Worm (Caenorhabditis elegans): Measurements from ENCODE around the gene F36H9.10.
"Not testable (repeated sequence)": the region's sequence is repeated elsewhere in the genome, so short reads cannot be mapped to it uniquely, and the experiment has no call there.

F36H9.10 gene

DNA sequence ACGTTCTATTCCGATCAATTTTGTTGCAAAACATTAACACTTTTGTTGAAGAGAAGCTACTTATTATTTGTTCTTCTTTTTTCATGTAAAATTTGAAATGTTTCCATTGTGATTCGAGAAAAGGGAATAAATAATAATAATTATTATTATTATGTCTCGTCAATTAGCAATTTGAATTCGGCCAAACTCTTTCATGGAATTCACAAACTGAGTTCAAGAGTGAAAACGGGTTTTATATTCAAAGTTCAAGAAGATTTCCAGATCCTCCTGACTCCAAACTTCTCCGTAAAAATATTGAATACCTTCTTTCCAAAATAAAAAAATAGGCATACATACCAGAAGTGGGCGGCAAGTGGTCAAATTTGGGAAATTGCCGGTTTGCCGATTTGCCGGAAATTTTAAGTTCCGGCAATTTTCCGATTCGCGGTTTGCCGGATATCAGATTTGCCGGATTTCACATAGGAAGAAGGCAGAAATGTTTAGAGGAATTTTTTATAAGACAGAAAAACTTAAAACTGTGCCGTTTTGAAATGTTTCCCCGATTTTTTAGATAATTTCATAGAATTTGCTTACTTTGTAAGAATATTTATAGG is 7.8 kb downstream of the F36H9.10 start:
- TF ChIP-seq efl-1 (optimal IDR thresholded peaks at IDR 0.05) (no peak), efl-1 (GFP tag; optimal IDR thresholded peaks at IDR 0.05 in 1 of 2) (no peak), snu-23 (GFP tag; optimal IDR thresholded peaks at IDR 0.05) (no peak), nhr-11 (tag; optimal IDR thresholded peaks at IDR 0.05) (no peak), dpl-1 (GFP tag; optimal IDR thresholded peaks at IDR 0.05) (no peak), mab-9 (GFP tag; IDR thresholded peaks at IDR 0.05) (no peak), fos-1 (tag; optimal IDR thresholded peaks at IDR 0.05) (no peak), skn-1 (tag; optimal IDR thresholded peaks at IDR 0.05) (peak; percentile 63), pax-3 (tag; optimal IDR thresholded peaks at IDR 0.05) (no peak), nhr-85 (tag) (peak; percentile 45), aly-2 (tag; optimal IDR thresholded peaks at IDR 0.05) (no peak), mep-1 (tag; optimal IDR thresholded peaks at IDR 0.05) (peak; percentile 71), nhr-20 (tag; optimal IDR thresholded peaks at IDR 0.05) (no peak)

DNA sequence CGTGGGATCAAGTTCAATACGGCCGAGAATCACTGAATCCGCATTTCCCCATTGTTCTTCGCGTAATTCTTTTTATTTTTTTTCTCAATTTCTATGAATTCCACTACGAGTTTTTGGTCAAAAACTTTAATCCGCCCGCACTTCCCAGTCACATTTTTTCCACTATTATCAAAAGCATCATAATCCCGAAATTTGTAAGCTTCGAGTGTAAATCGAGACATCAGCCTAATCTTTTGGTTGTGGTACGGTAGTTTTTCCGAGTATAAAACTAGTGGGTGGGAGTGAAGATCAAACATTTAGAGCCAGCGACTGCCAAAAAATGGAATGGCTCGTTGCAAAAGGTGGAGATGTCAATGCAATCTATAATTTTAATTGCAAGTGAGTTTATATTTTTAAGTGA is 9.2 kb downstream of the F36H9.10 start, which contains the start of gene srt-42:
Gene srt-42, plus strand, starts transcription at position 301 of the 400 bp plus-strand sequence.
- TF ChIP-seq xbp-1 (tag; optimal IDR thresholded peaks at IDR 0.05) (no peak), lin-35 (GFP tag; optimal IDR thresholded peaks at IDR 0.05) (no peak), snpc-4 (tag; optimal IDR thresholded peaks at IDR 0.05) (no peak), nhr-84 (tag; optimal IDR thresholded peaks at IDR 0.05) (no peak), egl-13 (tag; optimal IDR thresholded peaks at IDR 0.05) (no peak)

DNA sequence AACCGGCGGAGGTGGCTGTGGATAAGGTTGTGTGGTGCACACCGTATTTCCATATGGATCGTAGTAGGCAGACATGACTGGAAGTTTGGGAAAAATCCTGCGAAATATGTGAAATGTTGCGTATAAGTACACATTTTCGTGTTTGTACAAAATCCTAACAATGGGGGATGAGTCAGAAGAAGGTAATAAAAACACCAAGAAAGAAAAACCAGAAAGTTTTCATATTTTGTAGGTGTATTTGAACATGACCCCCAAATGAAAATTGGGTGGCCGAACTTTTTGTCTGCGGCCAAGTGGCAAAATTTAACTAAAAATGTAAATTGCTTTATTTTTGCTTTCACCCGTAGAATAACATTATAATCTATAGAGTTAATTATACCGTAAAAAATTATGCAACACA is 13.0 kb downstream of the F36H9.10 start, which contains the start of gene Y46H3A.4:
Gene Y46H3A.4, minus strand, starts transcription at position 101 of the 400 bp plus-strand sequence.
- TF ChIP-seq sox-4 (tag; optimal IDR thresholded peaks at IDR 0.05) = no peak
- no peak for TF ChIP-seq Y116A8C.19 (tag; optimal IDR thresholded peaks at IDR 0.05; ENCODE audit: borderline replicate concordance)
- no peak for TF ChIP-seq ceh-90 (tag; optimal IDR thresholded peaks at IDR 0.05)
- TF ChIP-seq mab-9 (GFP tag; IDR thresholded peaks at IDR 0.05) = no peak
- no peak for TF ChIP-seq ceh-8 (GFP tag; optimal IDR thresholded peaks at IDR 0.05)
- no peak for TF ChIP-seq nhr-28 (tag; optimal IDR thresholded peaks at IDR 0.05)
- TF ChIP-seq irx-1 (tag; optimal IDR thresholded peaks at IDR 0.05) = no peak
- no peak for TF ChIP-seq ets-5 (GFP tag; IDR thresholded peaks at IDR 0.05)
- no peak for TF ChIP-seq xbp-1 (tag; optimal IDR thresholded peaks at IDR 0.05)
- TF ChIP-seq hlh-17 (GFP tag; optimal IDR thresholded peaks at IDR 0.05; ENCODE audit: borderline replicate concordance) = no peak
- TF ChIP-seq dpl-1 (GFP tag; optimal IDR thresholded peaks at IDR 0.05) = no peak
- no peak for TF ChIP-seq C34B4.2 (tag; optimal IDR thresholded peaks at IDR 0.05)
- TF ChIP-seq mdl-1 (tag; optimal IDR thresholded peaks at IDR 0.05) = no peak
- TF ChIP-seq nhr-47 (tag; optimal IDR thresholded peaks at IDR 0.05) = no peak
- TF ChIP-seq pax-3 (tag; optimal IDR thresholded peaks at IDR 0.05) = no peak
- TF ChIP-seq nhr-12 (tag; optimal IDR thresholded peaks at IDR 0.05) = no peak
- no peak for TF ChIP-seq ces-1 (GFP tag; optimal IDR thresholded peaks at IDR 0.05)

DNA sequence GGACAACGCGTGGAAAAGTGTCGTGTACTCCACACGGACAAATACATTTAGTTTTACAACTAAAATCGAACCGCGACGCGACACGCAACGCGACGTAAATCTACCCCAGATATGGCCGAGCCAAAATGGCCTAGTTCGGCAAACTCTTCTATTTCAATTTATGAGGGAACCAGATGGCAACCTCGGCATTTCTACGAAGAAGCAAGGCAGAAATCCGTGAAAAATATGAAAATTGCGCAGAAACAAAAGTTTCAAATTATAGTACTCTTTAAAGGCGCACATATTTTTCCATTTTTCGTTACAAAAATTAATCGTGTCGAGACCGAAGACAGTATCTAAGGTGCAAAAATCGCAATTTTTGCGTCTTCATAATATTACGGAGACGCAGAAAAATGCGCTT is 16.8 kb downstream of the F36H9.10 start, which contains the start of gene Y46H3A.5:
Gene Y46H3A.5, minus strand, starts transcription at position 101 of the 400 bp plus-strand sequence.
- not testable (repeated sequence) for TF ChIP-seq egl-13 (tag; optimal IDR thresholded peaks at IDR 0.05); Y116A8C.19 (tag; optimal IDR thresholded peaks at IDR 0.05; ENCODE audit: borderline replicate concordance); lsy-2 (tag; optimal IDR thresholded peaks at IDR 0.05)

DNA sequence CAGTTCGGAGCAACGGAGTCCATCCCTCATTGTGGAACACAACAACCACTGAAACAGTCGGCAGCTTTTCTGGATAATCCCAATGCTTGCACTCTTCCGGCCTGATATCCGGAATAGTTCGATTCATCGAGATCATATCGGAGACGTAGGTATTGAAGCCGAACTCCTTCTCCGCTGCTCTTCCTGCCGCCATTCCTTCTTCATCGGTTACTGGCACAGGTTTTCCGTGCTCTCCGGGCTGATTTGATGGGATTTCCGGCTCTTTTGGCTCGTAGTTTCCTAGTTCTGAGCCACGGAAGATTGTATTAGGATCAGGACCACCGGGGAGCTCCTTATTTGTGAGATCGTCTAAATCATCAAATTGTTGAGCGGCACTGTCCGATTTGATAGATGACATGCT is 22.0 kb downstream of the F36H9.10 start:
- TF ChIP-seq nhr-84 (tag; optimal IDR thresholded peaks at IDR 0.05) (no peak), nhr-28 (tag; optimal IDR thresholded peaks at IDR 0.05) (no peak), skn-1 (tag; optimal IDR thresholded peaks at IDR 0.05) (no peak), swsn-7 (tag; optimal IDR thresholded peaks at IDR 0.05) (no peak), mep-1 (tag; optimal IDR thresholded peaks at IDR 0.05) (no peak), nhr-77 (tag; optimal IDR thresholded peaks at IDR 0.05) (no peak)
